Worm (Caenorhabditis elegans) whole organism, mixed stage, embryonic: ENCODE results near the gene fbxc-40.

Source experiments
- ceh-83 ChIP-seq: fragments of 200-800 bp; sonication (Bioruptor generic); optimal IDR thresholded peaks from 2 replicates; lab custom pipeline; 2018; ENCODE audit warnings: mild to moderate bottlenecking, missing genetic modification characterization, missing compliant biosample characterization
- elt-1 ChIP-seq: sonication (generic microtip); optimal IDR thresholded peaks from 2 replicates; lab custom pipeline; 2017; ENCODE audit warnings: missing genetic modification characterization, mild to moderate bottlenecking, missing compliant biosample characterization, antibody characterized with exemption, moderate library complexity, borderline replicate concordance; ENCODE audit not compliant: insufficient read depth
- elt-3 ChIP-seq: fragments of 150-350 bp; optimal IDR thresholded peaks from 2 replicates; lab custom pipeline; 2014; ENCODE audit warnings: missing biosample characterization, missing genetic modification characterization
- flh-1 ChIP-seq: fragments of 200-800 bp; sonication (Bioruptor generic); optimal IDR thresholded peaks from 2 replicates; lab custom pipeline; 2018; ENCODE audit warnings: mild to moderate bottlenecking, missing genetic modification characterization, moderate library complexity, missing compliant biosample characterization
- lin-13 ChIP-seq: fragments of 150-350 bp; optimal IDR thresholded peaks from 2 replicates; lab custom pipeline; 2014; ENCODE audit warnings: missing biosample characterization, missing genetic modification characterization
- mab-5 ChIP-seq: fragments of 150-350 bp; optimal IDR thresholded peaks from 2 replicates; lab custom pipeline; 2014; ENCODE audit warnings: missing biosample characterization, missing genetic modification characterization
- mep-1 ChIP-seq: fragments of 150-350 bp; optimal IDR thresholded peaks from 2 replicates; lab custom pipeline; 2017; ENCODE audit warnings: missing biosample characterization, missing genetic modification reagents, missing genetic modification characterization, inconsistent platforms
- nhr-2 ChIP-seq: fragments of 150-350 bp; optimal IDR thresholded peaks from 2 replicates; lab custom pipeline; 2014; ENCODE audit warnings: missing biosample characterization, missing genetic modification characterization
- nhr-28 ChIP-seq: fragments of 150-350 bp; optimal IDR thresholded peaks from 2 replicates; lab custom pipeline; 2014; ENCODE audit warnings: missing biosample characterization, missing genetic modification characterization
- snpc-4 ChIP-seq: fragments of 150-350 bp; optimal IDR thresholded peaks from 2 replicates; lab custom pipeline; 2014; ENCODE audit warnings: missing biosample characterization, missing genetic modification characterization
- unc-39 ChIP-seq: fragments of 150-350 bp; optimal IDR thresholded peaks from 2 replicates; lab custom pipeline; 2014; ENCODE audit warnings: missing biosample characterization, missing genetic modification characterization
- unc-62 ChIP-seq: fragments of 150-350 bp; optimal IDR thresholded peaks from 2 replicates; lab custom pipeline; 2014; ENCODE audit warnings: missing biosample characterization, missing genetic modification reagents, missing genetic modification characterization

- TF ChIP-seq nhr-28 (tag; lab: Kevin White, UChicago) (no peak), flh-1 (no peak), mep-1 (tag; lab: Kevin White, UChicago) (no peak), elt-3 (tag; lab: Kevin White, UChicago) (no peak), elt-1 (no peak), unc-39 (tag; lab: Kevin White, UChicago) (no peak), ceh-83 (GFP tag; lab: Kevin White, UChicago) (no peak), snpc-4 (tag; lab: Kevin White, UChicago) (no peak), mab-5 (tag; lab: Kevin White, UChicago) (no peak), unc-62 (GFP tag; lab: Kevin White, UChicago) (no peak), lin-13 (tag; lab: Kevin White, UChicago) (no peak), nhr-2 (tag; lab: Kevin White, UChicago) (no peak)
Observed at ce11 chrII:988437-988836, 2.6 kb downstream of the fbxc-40 start, which contains the start of gene fbxc-39.
